Fruit fly (Drosophila melanogaster) whole organism, wandering third instar larva: ENCODE measurements around the gene acj6.
A peak's percentile ranks its signal among the peaks of the same experiment; 100 is the strongest.

ENCODE experiments used
- Abd-B ChIP-seq: fragments of >200 bp; optimal IDR thresholded peaks from 2 replicates; lab custom pipeline; 2017; ENCODE audit warnings: missing biosample characterization, missing genetic modification characterization
- CG9705 ChIP-seq: fragments of 200-800 bp; sonication (Bioruptor generic); optimal IDR thresholded peaks from 2 replicates; lab custom pipeline; 2018; ENCODE audit warnings: missing biosample characterization, mild to moderate bottlenecking, missing genetic modification characterization
- Dfd ChIP-seq: fragments of >200 bp; optimal IDR thresholded peaks from 2 replicates; lab custom pipeline; 2017; ENCODE audit warnings: missing biosample characterization, missing genetic modification characterization
- Dif ChIP-seq: fragments of 200-275, 200-300 bp; sonication (Bioruptor generic); optimal IDR thresholded peaks from 2 replicates; lab custom pipeline; 2018; ENCODE audit warnings: missing biosample characterization, missing genetic modification characterization; ENCODE audit not compliant: partially characterized antibody
- GATAd ChIP-seq: sonication (Bioruptor generic); optimal IDR thresholded peaks from 2 replicates; lab custom pipeline; 2016; ENCODE audit warnings: missing biosample characterization, missing genetic modification characterization
- HLH106 ChIP-seq: fragments of 200-800 bp; optimal IDR thresholded peaks from 3 replicates; lab custom pipeline; 2019; ENCODE audit warnings: missing biosample characterization, mild to moderate bottlenecking, missing genetic modification characterization, moderate library complexity
- Hnf4 ChIP-seq: fragments of 200-800 bp; sonication (Bioruptor generic); optimal IDR thresholded peaks from 2 replicates; lab custom pipeline; 2016; ENCODE audit warnings: missing biosample characterization, mild to moderate bottlenecking, missing genetic modification characterization
- Hr78 ChIP-seq: fragments of >200 bp; optimal IDR thresholded peaks from 2 replicates; lab custom pipeline; 2017; ENCODE audit warnings: missing biosample characterization, missing genetic modification characterization
- Hr83 ChIP-seq: fragments of 200-300 bp; sonication (Bioruptor generic); optimal IDR thresholded peaks from 2 replicates; lab custom pipeline; 2016; ENCODE audit warnings: missing biosample characterization, mild to moderate bottlenecking, missing genetic modification characterization, moderate library complexity; ENCODE audit not compliant: poor library complexity, severe bottlenecking
- Jra ChIP-seq: sonication (Bioruptor generic); optimal IDR thresholded peaks from 2 replicates; lab custom pipeline; 2016; ENCODE audit warnings: missing biosample characterization, missing genetic modification characterization
- Mio ChIP-seq: sonication (Bioruptor generic); optimal IDR thresholded peaks from 2 replicates; lab custom pipeline; 2016; ENCODE audit warnings: missing biosample characterization, missing genetic modification characterization
- Myc ChIP-seq: fragments of >200 bp; optimal IDR thresholded peaks from 2 replicates; lab custom pipeline; 2017
- N ChIP-seq: fragments of >200 bp; optimal IDR thresholded peaks from 2 replicates; lab custom pipeline; 2018; ENCODE audit warnings: missing biosample characterization, missing external identifiers, missing genetic modification characterization
- OdsH ChIP-seq: fragments of 200-800 bp; sonication (Bioruptor generic); optimal IDR thresholded peaks from 2 replicates; lab custom pipeline; 2016; ENCODE audit warnings: missing biosample characterization, mild to moderate bottlenecking, missing genetic modification characterization
- Rel ChIP-seq, 2 experiments: fragments of 200-800 bp; sonication (Bioruptor generic) in 1 of 2; optimal IDR thresholded peaks; 2 replicates in 1 of 2; 3 replicates in 1 of 2; lab custom pipeline; 2016 to 2019; ENCODE audit warnings: mild to moderate bottlenecking in 2 of 2, missing biosample characterization in 2 of 2, missing genetic modification characterization in 2 of 2, moderate library complexity in 1 of 2
- Sp1 ChIP-seq: fragments of 200-800 bp; sonication (Bioruptor generic); optimal IDR thresholded peaks from 3 replicates; lab custom pipeline; 2019; ENCODE audit warnings: missing biosample characterization, mild to moderate bottlenecking, missing genetic modification characterization, moderate library complexity
- br ChIP-seq: fragments of 200-800 bp; sonication (Bioruptor generic); optimal IDR thresholded peaks from 2 replicates; lab custom pipeline; 2016; ENCODE audit warnings: missing biosample characterization, missing genetic modification characterization
- brk ChIP-seq: fragments of 200-800 bp; sonication (Bioruptor generic); optimal IDR thresholded peaks from 2 replicates; lab custom pipeline; 2016; ENCODE audit warnings: missing biosample characterization, mild to moderate bottlenecking, missing genetic modification characterization
- dl ChIP-seq, 2 experiments: fragments of 175-275, 200-275 bp in 1 of 2; fragments of 200-275 bp in 1 of 2; sonication (Bioruptor generic); optimal IDR thresholded peaks; lab custom pipeline; 2018; ENCODE audit warnings: mild to moderate bottlenecking in 2 of 2, missing biosample characterization in 2 of 2, missing genetic modification characterization in 2 of 2, moderate library complexity in 2 of 2; ENCODE audit not compliant: partially characterized antibody in 2 of 2, insufficient read depth in 1 of 2
- dsf ChIP-seq: sonication (Bioruptor generic); optimal IDR thresholded peaks from 2 replicates; lab custom pipeline; 2016; ENCODE audit warnings: missing biosample characterization, missing genetic modification characterization, borderline replicate concordance
- ey ChIP-seq: fragments of 200-800 bp; sonication (Bioruptor generic); optimal IDR thresholded peaks from 2 replicates; lab custom pipeline; 2016; ENCODE audit warnings: missing biosample characterization, missing genetic modification characterization
- foxo ChIP-seq, 2 experiments: fragments of 200-800 bp; sonication (Bioruptor generic); optimal IDR thresholded peaks; 2 replicates in 1 of 2; 3 replicates in 1 of 2; lab custom pipeline; 2016 to 2017; ENCODE audit warnings: missing biosample characterization in 2 of 2, missing genetic modification characterization in 2 of 2
- fru ChIP-seq: fragments of 200-800 bp; sonication (Bioruptor generic); optimal IDR thresholded peaks from 3 replicates; lab custom pipeline; 2016; ENCODE audit warnings: missing biosample characterization, mild to moderate bottlenecking, missing genetic modification characterization
- h ChIP-seq: fragments of 200-800 bp; sonication (Bioruptor generic); optimal IDR thresholded peaks from 3 replicates; lab custom pipeline; 2016; ENCODE audit warnings: missing biosample characterization, mild to moderate bottlenecking, missing genetic modification characterization
- jim ChIP-seq: fragments of 175-275, 200-325 bp; sonication (Bioruptor generic); optimal IDR thresholded peaks from 2 replicates; lab custom pipeline; 2016; ENCODE audit warnings: missing biosample characterization, mild to moderate bottlenecking, missing genetic modification characterization
- lola ChIP-seq: fragments of >200 bp; optimal IDR thresholded peaks from 2 replicates; lab custom pipeline; 2017; ENCODE audit warnings: missing biosample characterization, missing genetic modification characterization
- pan ChIP-seq: fragments of >200 bp; optimal IDR thresholded peaks from 2 replicates; lab custom pipeline; 2017
- psq ChIP-seq: fragments of 200-800 bp; sonication (Bioruptor generic); optimal IDR thresholded peaks from 3 replicates; lab custom pipeline; 2017; ENCODE audit warnings: missing biosample characterization, mild to moderate bottlenecking, missing genetic modification characterization, moderate library complexity
- rgr ChIP-seq: fragments of 200-800 bp; sonication (Bioruptor generic); optimal IDR thresholded peaks from 3 replicates; lab custom pipeline; 2016; ENCODE audit warnings: missing biosample characterization, mild to moderate bottlenecking, missing genetic modification characterization
- sv ChIP-seq: fragments of 200-800 bp; sonication (Bioruptor generic); optimal IDR thresholded peaks from 3 replicates; lab custom pipeline; 2016; ENCODE audit warnings: missing biosample characterization, missing genetic modification characterization
- tai ChIP-seq: sonication (Bioruptor generic); optimal IDR thresholded peaks from 2 replicates; lab custom pipeline; 2016; ENCODE audit warnings: missing biosample characterization, missing genetic modification characterization
- usp ChIP-seq: fragments of >200 bp; optimal IDR thresholded peaks from 2 replicates; lab custom pipeline; 2017; ENCODE audit warnings: missing biosample characterization, missing genetic modification characterization
- woc ChIP-seq: sonication (Bioruptor generic); optimal IDR thresholded peaks from 2 replicates; lab custom pipeline; 2016; ENCODE audit warnings: missing biosample characterization, mild to moderate bottlenecking, missing genetic modification characterization

Gene acj6

dm6 chrX:15356410-15356809, 22.5 kb downstream of the acj6 start:
- no peak for TF ChIP-seq Jra
- TF ChIP-seq ey = no peak
- TF ChIP-seq N = no peak
- no peak for TF ChIP-seq Hnf4 (GFP tag; lab: Kevin White, UChicago)
- no peak for TF ChIP-seq Myc (lab: Kevin White, UChicago)
- no peak for TF ChIP-seq psq (GFP tag; lab: Kevin White, UChicago)
- no peak for TF ChIP-seq HLH106 (tag; lab: Kevin White, UChicago)
- TF ChIP-seq jim (GFP tag; lab: Kevin White, UChicago) = no peak
- TF ChIP-seq br (GFP tag; lab: Kevin White, UChicago) = no peak
- no peak for TF ChIP-seq usp (GFP tag; lab: Kevin White, UChicago)
- no peak for TF ChIP-seq rgr (GFP tag; lab: Kevin White, UChicago)
- TF ChIP-seq CG9705 (GFP tag; lab: Kevin White, UChicago) = no peak

dm6 chrX:15353654-15354053, 25.2 kb downstream of the acj6 start:
- TF ChIP-seq pan (lab: Kevin White, UChicago) (no peak), Mio (no peak), jim (GFP tag; lab: Kevin White, UChicago) (no peak), rgr (GFP tag; lab: Kevin White, UChicago) (no peak), Rel (GFP tag; optimal IDR thresholded peaks at IDR 0.05; lab: Kevin White, UChicago) (no peak), Rel (tag; optimal IDR thresholded peaks at IDR 0.05; lab: Kevin White, UChicago) (no peak), Myc (lab: Kevin White, UChicago) (no peak), Dfd (no peak), ey (no peak), h (GFP tag; lab: Kevin White, UChicago) (no peak), usp (GFP tag; lab: Kevin White, UChicago) (no peak), HLH106 (tag; lab: Kevin White, UChicago) (no peak), foxo (GFP tag; optimal IDR thresholded peaks at IDR 0.05; lab: Kevin White, UChicago) (no peak), dsf (GFP tag; lab: Kevin White, UChicago) (no peak), fru (GFP tag; lab: Kevin White, UChicago) (no peak), Hnf4 (GFP tag; lab: Kevin White, UChicago) (no peak), Sp1 (GFP tag; lab: Kevin White, UChicago) (no peak), br (GFP tag; lab: Kevin White, UChicago) (no peak), Abd-B (no peak), brk (no peak), Hr78 (GFP tag; lab: Kevin White, UChicago) (no peak)

- TF ChIP-seq Hr83 (GFP tag; lab: Kevin White, UChicago) (no peak), lola (GFP tag; lab: Kevin White, UChicago) (no peak), Dfd (peak; percentile 72)
Observed at dm6 chrX:15352692-15353091, 26.2 kb downstream of the acj6 start.

dm6 chrX:15344473-15345331, 34.2 kb downstream of the acj6 start, which contains the start of the genes CG12608 and Prp5:
Gene CG12608 (minus strand): TSS chrX:15344625.
Gene Prp5 (plus strand): TSS chrX:15345169.
- TF ChIP-seq psq (GFP tag; lab: Kevin White, UChicago) (no peak), CG9705 (GFP tag; lab: Kevin White, UChicago) (no peak), Mio (no peak), lola (GFP tag; lab: Kevin White, UChicago) (no peak), Myc (lab: Kevin White, UChicago) (no peak), h (GFP tag; lab: Kevin White, UChicago) (no peak), fru (GFP tag; lab: Kevin White, UChicago) (no peak), jim (GFP tag; lab: Kevin White, UChicago) (no peak), rgr (GFP tag; lab: Kevin White, UChicago) (no peak), tai (GFP tag; lab: Kevin White, UChicago) (no peak), Rel (GFP tag; optimal IDR thresholded peaks at IDR 0.05; lab: Kevin White, UChicago) (no peak), Rel (tag; optimal IDR thresholded peaks at IDR 0.05; lab: Kevin White, UChicago) (no peak), N (no peak), Dif (GFP tag; lab: Kevin White, UChicago) (no peak), woc (peak; percentile 0), Abd-B (no peak), foxo (GFP tag; optimal IDR thresholded peaks at IDR 0.05; lab: Kevin White, UChicago) (peak in 1 of 2 experiments; percentile 11), br (GFP tag; lab: Kevin White, UChicago) (no peak), HLH106 (tag; lab: Kevin White, UChicago) (peak; percentile 12), OdsH (GFP tag; lab: Kevin White, UChicago) (no peak), sv (GFP tag; lab: Kevin White, UChicago) (no peak), brk (no peak), Jra (no peak), dl (GFP tag; optimal IDR thresholded peaks at IDR 0.05; lab: Kevin White, UChicago; ENCODE audit: insufficient read depth in 1 of 2, partially characterized antibody in 2 of 2) (no peak), GATAd (GFP tag; lab: Kevin White, UChicago) (no peak)
